Worm (Caenorhabditis elegans): ENCODE data around the gene fbxa-150.

The fbxa-150 gene

DNA sequence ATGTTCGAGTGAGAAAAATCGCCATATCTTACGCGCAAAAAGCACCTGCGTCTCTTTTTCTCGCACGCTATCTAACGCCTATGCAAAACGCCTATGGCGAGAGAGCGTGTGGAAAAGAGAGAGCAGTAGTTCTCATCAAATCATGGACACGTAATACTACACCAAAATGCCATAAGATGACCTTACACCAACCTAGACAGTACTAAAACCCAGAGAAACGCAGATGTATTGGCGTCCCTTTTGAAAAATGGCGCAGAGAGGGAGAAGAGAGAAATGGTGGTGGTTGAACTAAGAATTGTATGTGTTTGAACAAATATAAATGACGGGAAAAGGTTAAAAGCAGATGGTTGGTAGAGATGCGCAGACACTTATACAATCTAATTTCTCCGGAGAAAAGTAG, 16.7 kb downstream of the fbxa-150 start, which contains the start of gene Y38H6C.16:
Y38H6C.16 (minus strand) TSS at position 293 of the 400 bp plus-strand sequence.
- TF ChIP-seq hmg-1.2 (GFP tag; IDR thresholded peaks at IDR 0.05) (peak; percentile 85), B0261.1 (tag; optimal IDR thresholded peaks at IDR 0.05) (no peak), ZK185.1 (tag; optimal IDR thresholded peaks at IDR 0.05; ENCODE audit: poor library complexity, severe bottlenecking) (no peak), xnd-1 (tag; optimal IDR thresholded peaks at IDR 0.05) (no peak), nhr-179 (tag; optimal IDR thresholded peaks at IDR 0.05) (no peak)

DNA sequence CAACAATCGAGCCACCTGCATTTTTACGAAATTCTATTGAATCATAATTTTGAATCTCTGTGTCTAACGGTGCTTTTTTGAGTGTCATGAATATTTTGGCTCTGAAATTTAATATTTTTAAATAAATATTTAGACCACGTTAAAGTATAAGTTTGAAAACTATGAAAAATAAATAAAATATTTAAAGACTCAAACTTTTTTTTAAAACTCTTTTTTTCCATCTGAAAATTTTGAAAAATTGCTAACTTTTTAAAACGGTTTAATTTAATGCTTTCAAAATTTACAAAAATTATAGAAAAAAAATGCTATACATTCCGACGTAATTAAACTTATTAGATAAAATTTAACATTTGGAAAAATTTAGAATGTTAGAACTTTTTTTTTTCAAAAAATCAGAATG, 21.7 kb downstream of the fbxa-150 start, which contains the start of gene slc-36.3:
slc-36.3 (minus strand) TSS at position 101 of the 400 bp plus-strand sequence.
- TF ChIP-seq nfyb-1 (GFP tag; IDR thresholded peaks at IDR 0.05): no peak
- no peak for TF ChIP-seq F33H1.4 (GFP tag; IDR thresholded peaks at IDR 0.05)
- no peak for TF ChIP-seq K11D2.4 (GFP tag; IDR thresholded peaks at IDR 0.05)
- no peak for TF ChIP-seq sea-2 (GFP tag; IDR thresholded peaks at IDR 0.05)
- no peak for TF ChIP-seq D2030.7 (GFP tag; IDR thresholded peaks at IDR 0.05)
- TF ChIP-seq hmg-1.2 (GFP tag; IDR thresholded peaks at IDR 0.05): no peak
- TF ChIP-seq F57A8.1 (GFP tag; optimal IDR thresholded peaks at IDR 0.05): no peak
- TF ChIP-seq unc-130 (GFP tag; optimal IDR thresholded peaks at IDR 0.05): no peak
- TF ChIP-seq Y53F4B.3 (GFP tag; IDR thresholded peaks at IDR 0.05): no peak

DNA sequence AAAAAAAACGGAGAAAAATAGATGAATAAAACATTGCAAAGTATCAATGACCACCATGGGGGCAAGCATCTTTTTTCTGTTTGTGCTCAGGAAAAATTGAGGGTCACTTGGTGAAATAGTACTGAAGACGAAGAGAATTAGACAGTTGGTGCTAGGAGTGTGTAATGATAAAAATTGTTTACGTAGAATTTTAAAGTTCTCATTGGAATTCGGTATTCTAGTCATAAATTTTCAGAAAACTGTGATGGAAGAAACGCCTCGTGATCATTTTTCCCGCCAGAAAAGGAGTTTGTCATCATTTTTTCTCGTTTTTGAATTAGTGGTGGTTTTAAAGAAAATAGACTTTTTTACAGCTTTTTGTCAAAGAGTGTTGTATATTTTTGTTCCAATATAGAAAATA, 22.2 kb downstream of the fbxa-150 start:
- TF ChIP-seq hmg-1.2 (GFP tag; IDR thresholded peaks at IDR 0.05) (peak; percentile 72), hlh-26 (GFP tag; conservative IDR thresholded peaks at IDR 0.05) (no peak)

DNA sequence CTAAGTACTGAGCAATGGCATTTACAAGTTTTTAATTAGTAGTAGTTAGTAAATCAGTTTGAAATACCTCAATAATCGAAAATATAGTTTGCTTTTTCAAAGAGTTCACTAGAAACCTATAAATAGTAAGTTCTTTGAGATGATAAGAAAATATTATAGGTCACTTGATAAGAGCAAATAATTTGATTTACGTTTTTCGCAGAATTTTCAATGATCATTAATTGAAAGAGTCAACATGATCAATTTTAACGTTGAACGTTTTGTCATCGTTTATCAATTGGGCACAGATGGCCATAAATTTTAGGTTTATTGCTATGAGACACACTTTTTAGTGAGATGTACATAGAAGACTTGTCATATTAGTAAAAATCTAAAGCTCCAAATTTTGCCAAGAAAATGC, 23.3 kb downstream of the fbxa-150 start:
- no peak for TF ChIP-seq madf-6 (GFP tag; IDR thresholded peaks at IDR 0.05)
- no peak for TF ChIP-seq hrde-1 (tag; optimal IDR thresholded peaks at IDR 0.05; ENCODE audit: borderline replicate concordance)
- no peak for TF ChIP-seq F55B11.4 (tag; optimal IDR thresholded peaks at IDR 0.05; ENCODE audit: borderline replicate concordance, insufficient read depth)
- TF ChIP-seq lin-26 (GFP tag; IDR thresholded peaks at IDR 0.05): no peak
- TF ChIP-seq nhr-80 (tag; optimal IDR thresholded peaks at IDR 0.05): no peak
- TF ChIP-seq F37B4.10 (GFP tag; IDR thresholded peaks at IDR 0.05): no peak
- no peak for TF ChIP-seq egl-18 (GFP tag; IDR thresholded peaks at IDR 0.05)
- TF ChIP-seq F10E7.11 (tag; optimal IDR thresholded peaks at IDR 0.05): no peak
- TF ChIP-seq snpc-4 (GFP tag; optimal IDR thresholded peaks at IDR 0.05): no peak
- no peak for TF ChIP-seq snpc-4 (tag; optimal IDR thresholded peaks at IDR 0.05)
- TF ChIP-seq rcor-1 (GFP tag; IDR thresholded peaks at IDR 0.05): no peak
- no peak for TF ChIP-seq ceh-79 (tag; optimal IDR thresholded peaks at IDR 0.05)
- no peak for TF ChIP-seq K12H6.12 (tag; optimal IDR thresholded peaks at IDR 0.05)
- no peak for TF ChIP-seq nhr-27 (tag; optimal IDR thresholded peaks at IDR 0.05)
- TF ChIP-seq F57C9.4 (tag; optimal IDR thresholded peaks at IDR 0.05): no peak

DNA sequence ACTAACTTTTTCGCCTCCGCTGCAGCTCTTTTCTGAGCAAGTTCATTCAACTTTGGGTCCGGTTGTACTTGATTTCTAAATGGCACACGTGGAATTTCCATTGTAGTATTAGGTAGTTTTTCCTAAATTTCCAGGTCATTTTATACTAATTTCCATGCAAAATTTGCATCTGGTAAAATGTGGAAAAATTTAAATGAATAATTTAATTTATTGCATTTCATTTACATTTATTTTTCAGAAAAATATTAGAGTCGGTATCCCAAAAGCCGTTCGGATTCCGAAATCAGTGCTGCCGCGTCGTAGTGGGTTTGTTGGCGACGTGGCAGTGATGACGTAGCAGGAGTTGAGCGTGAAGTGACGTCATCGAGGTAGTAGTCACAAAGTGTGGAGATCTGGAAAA, 24.6 kb downstream of the fbxa-150 start, which contains the start of gene Y38H6C.18:
Y38H6C.18 (minus strand) TSS at position 101 of the 400 bp plus-strand sequence.
- TF ChIP-seq xnd-1 (tag; optimal IDR thresholded peaks at IDR 0.05) (no peak), nfyb-1 (GFP tag; IDR thresholded peaks at IDR 0.05) (no peak), F57A8.1 (GFP tag; optimal IDR thresholded peaks at IDR 0.05) (no peak), hrde-1 (tag; optimal IDR thresholded peaks at IDR 0.05; ENCODE audit: borderline replicate concordance) (no peak), let-607 (tag; optimal IDR thresholded peaks at IDR 0.05) (no peak), T26A5.8 (tag; optimal IDR thresholded peaks at IDR 0.05) (no peak), attf-3 (GFP tag; conservative IDR thresholded peaks at IDR 0.05) (no peak), tlf-1 (GFP tag; optimal IDR thresholded peaks at IDR 0.05) (no peak), ztf-3 (GFP tag; optimal IDR thresholded peaks at IDR 0.05) (no peak), Y67H2A.10 (GFP tag; conservative IDR thresholded peaks at IDR 0.05) (no peak), rec-8 (tag; optimal IDR thresholded peaks at IDR 0.05) (no peak), nhr-120 (GFP tag; IDR thresholded peaks at IDR 0.05) (no peak), ceh-79 (tag; optimal IDR thresholded peaks at IDR 0.05) (no peak), F49E8.2 (tag; optimal IDR thresholded peaks at IDR 0.05; ENCODE audit: insufficient read depth) (no peak), C17E4.6 (GFP tag; IDR thresholded peaks at IDR 0.05) (no peak), sea-2 (GFP tag; IDR thresholded peaks at IDR 0.05) (no peak), pha-4 (tag; optimal IDR thresholded peaks at IDR 0.05) (no peak), cebp-1 (GFP tag; IDR thresholded peaks at IDR 0.05) (no peak), cebp-1 (tag; optimal IDR thresholded peaks at IDR 0.05) (no peak)
